Worm (Caenorhabditis elegans) whole organism, L4 larva: ENCODE measurements around the gene Y71H2B.11.

ENCODE experiments used
- F26F4.8 ChIP-seq: fragments of 200-800 bp; sonication (Bioruptor generic); conservative IDR thresholded peaks from 2 replicates; pipeline ENCODE4 v1.3.6; 2022; ENCODE audit warnings: missing genetic modification characterization, missing compliant biosample characterization
- F37D6.2 ChIP-seq: sonication (generic microtip); optimal IDR thresholded peaks from 2 replicates; lab custom pipeline; 2016; ENCODE audit warnings: mild to moderate bottlenecking, missing genetic modification characterization, missing compliant biosample characterization
- F44E2.7 ChIP-seq: fragments of 200-800 bp; sonication (Bioruptor generic); IDR thresholded peaks from 2 replicates; pipeline ENCODE4 v2.1.2; 2022; ENCODE audit warnings: missing genetic modification characterization, missing compliant biosample characterization
- F49E8.2 ChIP-seq: sonication (generic microtip); optimal IDR thresholded peaks from 2 replicates; lab custom pipeline; 2016; ENCODE audit warnings: missing compliant biosample characterization, mild to moderate bottlenecking, missing genetic modification characterization, borderline replicate concordance
- T20F7.1 ChIP-seq: fragments of 200-800 bp; sonication (Bioruptor generic); optimal IDR thresholded peaks from 2 replicates; lab custom pipeline; 2018; ENCODE audit warnings: mild to moderate bottlenecking, missing genetic modification characterization, missing compliant biosample characterization
- Y48G9A.11 ChIP-seq: fragments of 200-800 bp; sonication (Bioruptor generic); IDR thresholded peaks from 2 replicates; pipeline ENCODE4 v1.3.6; 2022; ENCODE audit warnings: missing genetic modification reagents, missing genetic modification characterization, missing compliant biosample characterization
- Y75B8A.6 ChIP-seq: fragments of 200-800 bp; sonication (Bioruptor generic); IDR thresholded peaks from 2 replicates; pipeline ENCODE4 v1.3.6; 2022; ENCODE audit warnings: missing genetic modification reagents, missing genetic modification characterization, missing compliant biosample characterization
- aha-1 ChIP-seq: fragments of 150-350 bp; peaks from one replicate; lab custom pipeline; 2014; ENCODE audit warnings: missing biosample characterization, missing genetic modification characterization
- aly-2 ChIP-seq: sonication (generic microtip); optimal IDR thresholded peaks from 2 replicates; lab custom pipeline; 2018; ENCODE audit warnings: missing biosample characterization, missing genetic modification characterization
- ama-1 ChIP-seq: fragments of 150-350 bp; optimal IDR thresholded peaks from 2 replicates; lab custom pipeline; 2014; ENCODE audit warnings: inconsistent platforms, mixed read lengths
- attf-4 ChIP-seq: sonication (generic microtip); optimal IDR thresholded peaks from 3 replicates; lab custom pipeline; 2017; ENCODE audit warnings: missing biosample characterization, missing genetic modification characterization
- ceh-28 ChIP-seq: fragments of 150-350 bp; optimal IDR thresholded peaks from 2 replicates; lab custom pipeline; 2014; ENCODE audit warnings: missing biosample characterization, missing genetic modification reagents, missing genetic modification characterization
- ctbp-1 ChIP-seq: fragments of 200-800 bp; sonication (Bioruptor generic); IDR thresholded peaks from 2 replicates; pipeline ENCODE4 v1.3.6; 2022; ENCODE audit warnings: missing genetic modification reagents, missing genetic modification characterization, missing compliant biosample characterization
- daf-16 ChIP-seq, 3 experiments: sonication (generic microtip); optimal IDR thresholded peaks; 2 replicates each; lab custom pipeline; 2016 to 2017; ENCODE audit warnings: missing genetic modification characterization in 3 of 3, missing genetic modification reagents in 3 of 3, mild to moderate bottlenecking in 2 of 3, missing compliant biosample characterization in 2 of 3, missing biosample characterization in 1 of 3, moderate library complexity in 1 of 3
- dmd-6 ChIP-seq: fragments of 200-800 bp; sonication (Bioruptor generic); IDR thresholded peaks from 2 replicates; pipeline ENCODE4 v1.3.6; 2022; ENCODE audit warnings: missing genetic modification reagents, missing genetic modification characterization, missing compliant biosample characterization
- dmd-8 ChIP-seq: fragments of 200-800 bp; sonication (Bioruptor generic); IDR thresholded peaks from 2 replicates; pipeline ENCODE4 v1.3.6; 2022; ENCODE audit warnings: missing genetic modification characterization, missing compliant biosample characterization
- dmd-9 ChIP-seq: fragments of 200-800 bp; sonication (Bioruptor generic); IDR thresholded peaks from 2 replicates; pipeline ENCODE4 v1.3.6; 2022; ENCODE audit warnings: missing genetic modification reagents, missing genetic modification characterization, missing compliant biosample characterization
- dpl-1 ChIP-seq: fragments of 150-350 bp; optimal IDR thresholded peaks from 2 replicates; lab custom pipeline; 2014; ENCODE audit warnings: missing biosample characterization, missing genetic modification reagents, missing genetic modification characterization
- dve-1 ChIP-seq: sonication (generic microtip); optimal IDR thresholded peaks from 2 replicates; lab custom pipeline; 2017; ENCODE audit warnings: antibody characterized with exemption, mild to moderate bottlenecking, missing genetic modification characterization, missing compliant biosample characterization; ENCODE audit not compliant: insufficient read depth
- egl-43 ChIP-seq: fragments of 200-800 bp; sonication (Bioruptor generic); IDR thresholded peaks from 2 replicates; pipeline ENCODE4 v1.3.6; 2022; ENCODE audit warnings: missing genetic modification reagents, missing genetic modification characterization, missing compliant biosample characterization
- fkh-10 ChIP-seq: fragments of 150-350 bp; optimal IDR thresholded peaks from 2 replicates; lab custom pipeline; 2014; ENCODE audit warnings: missing biosample characterization, missing genetic modification reagents, missing genetic modification characterization
- fos-1 ChIP-seq: fragments of 150-350 bp; optimal IDR thresholded peaks from 2 replicates; lab custom pipeline; 2014; ENCODE audit warnings: missing biosample characterization, missing genetic modification characterization
- gei-8 ChIP-seq: fragments of 200-800 bp; sonication (Bioruptor generic); optimal IDR thresholded peaks from 2 replicates; lab custom pipeline; 2018; ENCODE audit warnings: mild to moderate bottlenecking, missing genetic modification characterization, missing compliant biosample characterization
- jun-1 ChIP-seq: fragments of 150-350 bp; optimal IDR thresholded peaks from 2 replicates; lab custom pipeline; 2014; ENCODE audit warnings: missing biosample characterization, missing genetic modification reagents, missing genetic modification characterization
- lin-29 ChIP-seq: fragments of 200-800 bp; sonication (Bioruptor generic); IDR thresholded peaks from 2 replicates; pipeline ENCODE4 v1.3.6; 2022; ENCODE audit warnings: missing genetic modification reagents, missing genetic modification characterization, missing compliant biosample characterization
- lin-39 ChIP-seq: fragments of 150-350 bp; optimal IDR thresholded peaks from 2 replicates; lab custom pipeline; 2014; ENCODE audit warnings: missing biosample characterization, missing genetic modification reagents, missing genetic modification characterization
- lir-3 ChIP-seq: sonication (generic microtip); optimal IDR thresholded peaks from 2 replicates; lab custom pipeline; 2016; ENCODE audit warnings: mild to moderate bottlenecking, missing genetic modification characterization, missing compliant biosample characterization
- mdl-1 ChIP-seq, 2 experiments: fragments of 150-350 bp in 1 of 2; sonication (generic microtip) in 1 of 2; optimal IDR thresholded peaks; 2 replicates each; lab custom pipeline; 2014 to 2017; ENCODE audit warnings: missing biosample characterization in 2 of 2, missing genetic modification characterization in 2 of 2
- mxl-2 ChIP-seq: fragments of 200-800 bp; sonication (Bioruptor generic); conservative IDR thresholded peaks from 2 replicates; pipeline ENCODE4 v1.3.6; 2022; ENCODE audit warnings: missing genetic modification reagents, missing genetic modification characterization, missing compliant biosample characterization
- mxl-3 ChIP-seq: fragments of 200-800 bp; sonication (Bioruptor generic); optimal IDR thresholded peaks from 2 replicates; lab custom pipeline; 2018; ENCODE audit warnings: mild to moderate bottlenecking, missing genetic modification characterization, missing compliant biosample characterization
- nhr-11 ChIP-seq: fragments of 150-350 bp; optimal IDR thresholded peaks from 2 replicates; lab custom pipeline; 2014; ENCODE audit warnings: missing biosample characterization, missing genetic modification characterization
- nhr-237 ChIP-seq: sonication (generic microtip); optimal IDR thresholded peaks from 2 replicates; lab custom pipeline; 2017; ENCODE audit warnings: missing biosample characterization, missing genetic modification characterization
- nhr-25 ChIP-seq: sonication (generic microtip); optimal IDR thresholded peaks from 2 replicates; lab custom pipeline; 2017; ENCODE audit warnings: missing genetic modification characterization, mild to moderate bottlenecking, missing compliant biosample characterization, antibody characterized with exemption, moderate library complexity, borderline replicate concordance; ENCODE audit not compliant: insufficient read depth
- nhr-42 ChIP-seq: fragments of 200-800 bp; sonication (Bioruptor generic); IDR thresholded peaks from 2 replicates; pipeline ENCODE4 v1.3.6; 2022; ENCODE audit warnings: missing genetic modification characterization, missing compliant biosample characterization
- nhr-48 ChIP-seq: sonication (generic microtip); optimal IDR thresholded peaks from 2 replicates; lab custom pipeline; 2016; ENCODE audit warnings: mild to moderate bottlenecking, missing genetic modification characterization, missing compliant biosample characterization
- nhr-77 ChIP-seq: fragments of 150-350 bp; optimal IDR thresholded peaks from 2 replicates; lab custom pipeline; 2014; ENCODE audit warnings: missing biosample characterization, missing genetic modification characterization
- php-3 ChIP-seq: fragments of 200-800 bp; sonication (Bioruptor generic); IDR thresholded peaks from 2 replicates; pipeline ENCODE4 v1.3.6; 2022; ENCODE audit warnings: missing genetic modification reagents, missing genetic modification characterization, missing compliant biosample characterization
- rbr-2 ChIP-seq: sonication (generic microtip); optimal IDR thresholded peaks from 2 replicates; lab custom pipeline; 2016; ENCODE audit warnings: missing genotype, missing genetic modification characterization, missing compliant biosample characterization
- sdz-12 ChIP-seq: fragments of 200-800 bp; sonication (Bioruptor generic); optimal IDR thresholded peaks from 2 replicates; lab custom pipeline; 2018; ENCODE audit warnings: mild to moderate bottlenecking, missing genetic modification characterization, missing compliant biosample characterization
- skn-1 ChIP-seq: fragments of 150-350 bp; optimal IDR thresholded peaks from 2 replicates; lab custom pipeline; 2014; ENCODE audit warnings: missing biosample characterization, missing genetic modification characterization
- snpc-4 ChIP-seq: fragments of 150-350 bp; optimal IDR thresholded peaks from 2 replicates; lab custom pipeline; 2014; ENCODE audit warnings: missing biosample characterization, missing genetic modification characterization
- spr-1 ChIP-seq: sonication (generic microtip); optimal IDR thresholded peaks from 2 replicates; lab custom pipeline; 2016; ENCODE audit warnings: mild to moderate bottlenecking, missing genetic modification characterization, missing compliant biosample characterization
- unc-130 ChIP-seq: sonication (generic microtip); optimal IDR thresholded peaks from 2 replicates; lab custom pipeline; 2016; ENCODE audit warnings: missing genetic modification reagents, missing genetic modification characterization, missing compliant biosample characterization
- vab-7 ChIP-seq: fragments of 200-800 bp; sonication (Bioruptor generic); IDR thresholded peaks from 2 replicates; pipeline ENCODE4 v1.3.6; 2022; ENCODE audit warnings: missing genetic modification reagents, missing genetic modification characterization, missing compliant biosample characterization
- zag-1 ChIP-seq: fragments of 150-350 bp; optimal IDR thresholded peaks from 2 replicates; lab custom pipeline; 2014; ENCODE audit warnings: missing biosample characterization, missing genetic modification characterization
- zfp-2 ChIP-seq: sonication (generic microtip); optimal IDR thresholded peaks from 2 replicates; lab custom pipeline; 2016; ENCODE audit warnings: mild to moderate bottlenecking, missing genetic modification characterization, missing compliant biosample characterization
- zfp-3 ChIP-seq: fragments of 200-800 bp; sonication (Bioruptor generic); conservative IDR thresholded peaks from 2 replicates; pipeline ENCODE4 v1.3.6; 2022; ENCODE audit warnings: missing genetic modification reagents, missing genetic modification characterization, missing compliant biosample characterization
- zip-11 ChIP-seq: fragments of 200-800 bp; sonication (Bioruptor generic); IDR thresholded peaks from 2 replicates; pipeline ENCODE4 v1.3.6; 2022; ENCODE audit warnings: missing genetic modification characterization, missing compliant biosample characterization
- zip-2 ChIP-seq: fragments of 150-350 bp; optimal IDR thresholded peaks from 2 replicates; lab custom pipeline; 2014; ENCODE audit warnings: missing biosample characterization, missing genetic modification characterization
- ztf-11 ChIP-seq: fragments of 150-350 bp; optimal IDR thresholded peaks from 2 replicates; lab custom pipeline; 2014; ENCODE audit warnings: missing biosample characterization, missing genetic modification characterization

Y71H2B.11 gene

DNA sequence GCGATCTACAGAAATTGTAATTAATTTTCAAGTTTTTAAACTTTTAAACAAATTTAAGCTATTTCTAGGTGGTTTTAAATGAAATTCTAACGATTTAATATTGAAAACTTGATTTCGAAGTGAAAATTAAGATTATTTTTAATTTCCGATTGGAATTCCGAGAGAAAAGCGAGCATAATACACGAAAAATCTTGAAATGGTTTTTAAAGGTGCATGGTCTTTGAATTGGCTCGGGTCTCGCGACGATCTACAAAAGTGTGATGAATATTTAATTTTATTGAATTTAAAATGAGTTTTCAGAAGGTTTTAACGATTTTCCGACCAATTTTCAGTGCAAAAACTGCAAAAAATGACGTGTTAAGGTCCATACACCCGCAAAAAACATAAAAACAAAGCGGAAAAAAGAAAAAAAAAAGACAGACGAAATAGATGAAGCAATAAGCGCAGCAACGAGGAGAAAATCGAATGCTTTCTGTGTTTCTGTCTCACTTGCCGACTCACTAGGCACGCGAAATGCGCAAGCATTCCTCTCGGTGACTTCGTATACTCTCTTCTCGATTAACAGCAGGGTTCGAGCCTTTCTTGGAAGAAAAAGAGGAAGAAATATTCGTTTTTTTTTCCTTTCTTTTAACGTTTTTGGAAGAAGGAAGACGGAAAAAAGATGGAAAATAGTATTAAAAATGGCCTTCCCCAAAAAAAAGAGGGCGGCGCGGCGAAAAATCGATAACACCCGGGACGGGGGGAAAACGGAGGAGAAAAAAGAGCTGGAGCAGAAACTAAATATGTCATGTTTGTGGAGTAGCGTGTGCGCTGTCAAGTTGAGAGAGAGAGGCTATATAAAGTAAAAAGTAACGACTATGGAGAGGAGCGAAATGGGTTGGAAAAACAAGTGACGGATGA is 27.2 kb upstream of the Y71H2B.11 start (continued):
- TF ChIP-seq F37D6.2 (tag; lab: Kevin White, UChicago): peak; percentile 59
- no peak for TF ChIP-seq snpc-4 (tag; lab: Kevin White, UChicago)
- peak; percentile 6 for TF ChIP-seq spr-1 (tag; lab: Kevin White, UChicago)
- no peak for TF ChIP-seq lin-29 (GFP tag; lab: Robert Waterston, UW)
- peak in 1 of 2 experiments; percentile 69 for TF ChIP-seq mdl-1 (tag; optimal IDR thresholded peaks at IDR 0.05; lab: Kevin White, UChicago)
- TF ChIP-seq ztf-11: no peak
- no peak for TF ChIP-seq lir-3 (tag; lab: Kevin White, UChicago)
- TF ChIP-seq vab-7 (GFP tag; lab: Robert Waterston, UW): no peak
- TF ChIP-seq zip-11 (GFP tag; lab: Robert Waterston, UW): no peak
- TF ChIP-seq zfp-3: no peak
- peak; percentile 11 for TF ChIP-seq nhr-48
- TF ChIP-seq mxl-2 (GFP tag; lab: Robert Waterston, UW): no peak
- no peak for TF ChIP-seq dmd-8
- TF ChIP-seq dmd-9 (GFP tag; lab: Robert Waterston, UW): no peak
- peak; percentile 5 for TF ChIP-seq nhr-77 (tag; lab: Kevin White, UChicago)
- TF ChIP-seq ctbp-1 (GFP tag; lab: Robert Waterston, UW): peak; percentile 30; the same call in 1 of the 2 replicates
- no peak for TF ChIP-seq daf-16 (GFP tag; optimal IDR thresholded peaks at IDR 0.05; lab: Kevin White, UChicago)
- no peak for TF ChIP-seq daf-16 (tag; optimal IDR thresholded peaks at IDR 0.05; lab: Kevin White, UChicago)
- TF ChIP-seq mxl-3 (GFP tag; lab: Kevin White, UChicago): no peak
- peak; percentile 56 for TF ChIP-seq dpl-1 (GFP tag; lab: Kevin White, UChicago)
- no peak for TF ChIP-seq ama-1 (lab: Kevin White, UChicago)
- TF ChIP-seq fos-1 (tag; lab: Kevin White, UChicago): no peak
- no peak for TF ChIP-seq F26F4.8
- no peak for TF ChIP-seq zip-2 (tag; lab: Kevin White, UChicago)
- TF ChIP-seq F44E2.7 (GFP tag; lab: Robert Waterston, UW): no peak
- no peak for TF ChIP-seq aly-2
- no peak for TF ChIP-seq egl-43 (GFP tag; lab: Robert Waterston, UW)
- no peak for TF ChIP-seq attf-4 (tag; lab: Kevin White, UChicago)
- no peak for TF ChIP-seq php-3 (GFP tag; lab: Robert Waterston, UW)
- peak; percentile 75 for TF ChIP-seq rbr-2 (tag; lab: Kevin White, UChicago)
- no peak for TF ChIP-seq nhr-237 (tag; lab: Kevin White, UChicago)
- no peak for TF ChIP-seq gei-8 (GFP tag; lab: Kevin White, UChicago)
- no peak for TF ChIP-seq lin-39 (tag; lab: Kevin White, UChicago)
- no peak for TF ChIP-seq Y75B8A.6
- TF ChIP-seq T20F7.1: no peak
- peak; percentile 67 for TF ChIP-seq ceh-28 (tag; lab: Kevin White, UChicago)
- TF ChIP-seq nhr-25 (tag; lab: Kevin White, UChicago): no peak
- no peak for TF ChIP-seq zfp-2 (tag; lab: Kevin White, UChicago)
- no peak for TF ChIP-seq sdz-12 (GFP tag; lab: Kevin White, UChicago)
- TF ChIP-seq fkh-10: peak; percentile 9
- TF ChIP-seq nhr-11 (tag; lab: Kevin White, UChicago): peak; percentile 62
- peak; percentile 51 for TF ChIP-seq dmd-6 (GFP tag; lab: Robert Waterston, UW)
- no peak for TF ChIP-seq nhr-42 (GFP tag; lab: Robert Waterston, UW)
- TF ChIP-seq jun-1: no peak
- no peak for TF ChIP-seq Y48G9A.11 (GFP tag; lab: Robert Waterston, UW)
- TF ChIP-seq unc-130 (GFP tag; lab: Kevin White, UChicago): no peak
- no peak for TF ChIP-seq F49E8.2 (tag; lab: Kevin White, UChicago)
- TF ChIP-seq aha-1: peak; percentile 42
- TF ChIP-seq dve-1 (tag; lab: Kevin White, UChicago): peak; percentile 62
- TF ChIP-seq skn-1 (tag; lab: Kevin White, UChicago): no peak
- no peak for TF ChIP-seq zag-1 (tag; lab: Kevin White, UChicago)
